Worm (Caenorhabditis elegans) whole organism, L3 larva: ENCODE data around the gene snb-6.

Experiments used
- R02D3.7 ChIP-seq: fragments of 150-350 bp; optimal IDR thresholded peaks from 2 replicates; lab custom pipeline; 2014; ENCODE audit warnings: missing biosample characterization, missing genetic modification characterization
- ZK546.5 ChIP-seq: sonication (generic microtip); optimal IDR thresholded peaks from 2 replicates; lab custom pipeline; 2017; ENCODE audit warnings: missing biosample characterization, missing genetic modification characterization
- aly-2 ChIP-seq: fragments of 150-350 bp; optimal IDR thresholded peaks from 2 replicates; lab custom pipeline; 2014; ENCODE audit warnings: missing biosample characterization, missing genetic modification characterization
- ama-1 ChIP-seq: fragments of 150-350 bp; optimal IDR thresholded peaks from 2 replicates; lab custom pipeline; 2018
- ceh-16 ChIP-seq: sonication (generic microtip); optimal IDR thresholded peaks from 2 replicates; lab custom pipeline; 2017; ENCODE audit warnings: missing biosample characterization, missing genetic modification characterization
- ceh-82 ChIP-seq: fragments of 150-350 bp; optimal IDR thresholded peaks from 2 replicates; lab custom pipeline; 2014; ENCODE audit warnings: missing biosample characterization, missing genetic modification characterization
- ceh-9 ChIP-seq: sonication (generic microtip); optimal IDR thresholded peaks from 2 replicates; lab custom pipeline; 2018; ENCODE audit warnings: missing biosample characterization, missing genetic modification characterization
- daf-12 ChIP-seq: fragments of 150-350 bp; optimal IDR thresholded peaks from 2 replicates; lab custom pipeline; 2014; ENCODE audit warnings: missing biosample characterization, missing genetic modification reagents, missing genetic modification characterization
- egl-27 ChIP-seq: sonication (generic microtip); optimal IDR thresholded peaks from 4 replicates; lab custom pipeline; 2017; ENCODE audit warnings: missing biosample characterization, missing genetic modification reagents, missing genetic modification characterization
- egl-5 ChIP-seq: fragments of 150-350 bp; optimal IDR thresholded peaks from 2 replicates; lab custom pipeline; 2017; ENCODE audit warnings: missing biosample characterization, missing genetic modification reagents, missing genetic modification characterization, inconsistent platforms
- elt-1 ChIP-seq: fragments of 150-350 bp; optimal IDR thresholded peaks from 2 replicates; lab custom pipeline; 2014; ENCODE audit warnings: missing biosample characterization, missing genetic modification characterization
- elt-2 ChIP-seq: sonication (generic microtip); optimal IDR thresholded peaks from 2 replicates; lab custom pipeline; 2016; ENCODE audit warnings: missing genetic modification reagents, mild to moderate bottlenecking, missing genetic modification characterization, missing compliant biosample characterization
- elt-3 ChIP-seq, 3 experiments: fragments of 150-350 bp in 1 of 3; sonication (generic microtip) in 2 of 3; optimal IDR thresholded peaks; 2 replicates in 2 of 3; 4 replicates in 1 of 3; lab custom pipeline; 2014 to 2017; ENCODE audit warnings: missing biosample characterization in 3 of 3, missing genetic modification characterization in 3 of 3
- eor-1 ChIP-seq, 2 experiments: fragments of 150-350 bp; optimal IDR thresholded peaks; 2 replicates each; lab custom pipeline; 2014 to 2018; ENCODE audit warnings: missing biosample characterization in 2 of 2, missing genetic modification characterization in 2 of 2
- fkh-10 ChIP-seq: sonication (generic microtip); optimal IDR thresholded peaks from 2 replicates; lab custom pipeline; 2017; ENCODE audit warnings: missing biosample characterization, missing genetic modification reagents, missing genetic modification characterization
- fkh-2 ChIP-seq: fragments of 150-350 bp; optimal IDR thresholded peaks from 2 replicates; lab custom pipeline; 2014; ENCODE audit warnings: missing biosample characterization, missing genetic modification reagents, missing genetic modification characterization
- fos-1 ChIP-seq: fragments of 150-350 bp; optimal IDR thresholded peaks from 2 replicates; lab custom pipeline; 2014; ENCODE audit warnings: missing biosample characterization, missing genetic modification characterization
- hmg-11 ChIP-seq: sonication (generic microtip); optimal IDR thresholded peaks from 2 replicates; lab custom pipeline; 2016; ENCODE audit warnings: missing genetic modification characterization, missing compliant biosample characterization
- jun-1 ChIP-seq: fragments of 150-350 bp; optimal IDR thresholded peaks from 2 replicates; lab custom pipeline; 2014; ENCODE audit warnings: missing biosample characterization, missing genetic modification reagents, missing genetic modification characterization
- lin-15B ChIP-seq: fragments of 150-350 bp; optimal IDR thresholded peaks from 2 replicates; lab custom pipeline; 2014; ENCODE audit warnings: missing biosample characterization, missing genetic modification characterization
- lsy-12 ChIP-seq: sonication (generic microtip); optimal IDR thresholded peaks from 2 replicates; lab custom pipeline; 2016; ENCODE audit warnings: mild to moderate bottlenecking, missing genetic modification characterization, missing compliant biosample characterization
- mdl-1 ChIP-seq: fragments of 150-350 bp; optimal IDR thresholded peaks from 2 replicates; lab custom pipeline; 2014; ENCODE audit warnings: missing biosample characterization, missing genetic modification characterization
- mml-1 ChIP-seq: fragments of 150-350 bp; sonication (generic microtip); optimal IDR thresholded peaks from 3 replicates; lab custom pipeline; 2014; ENCODE audit warnings: missing biosample characterization, missing genetic modification characterization
- nfya-1 ChIP-seq: sonication (generic microtip); optimal IDR thresholded peaks from 2 replicates; lab custom pipeline; 2017; ENCODE audit warnings: missing genetic modification characterization, mild to moderate bottlenecking, missing compliant biosample characterization, antibody characterized with exemption, moderate library complexity; ENCODE audit not compliant: insufficient read depth
- nhr-11 ChIP-seq: fragments of 150-350 bp; optimal IDR thresholded peaks from 2 replicates; lab custom pipeline; 2014; ENCODE audit warnings: missing biosample characterization, missing genetic modification characterization
- nhr-12 ChIP-seq: fragments of 150-350 bp; optimal IDR thresholded peaks from 2 replicates; lab custom pipeline; 2014; ENCODE audit warnings: missing biosample characterization, missing genetic modification characterization
- nhr-23 ChIP-seq: fragments of 150-350 bp; optimal IDR thresholded peaks from 2 replicates; lab custom pipeline; 2014; ENCODE audit warnings: missing biosample characterization, missing genetic modification reagents, missing genetic modification characterization
- nhr-237 ChIP-seq: fragments of 150-350 bp; optimal IDR thresholded peaks from 2 replicates; lab custom pipeline; 2014; ENCODE audit warnings: missing biosample characterization, missing genetic modification characterization
- nhr-25 ChIP-seq: sonication (generic microtip); optimal IDR thresholded peaks from 2 replicates; lab custom pipeline; 2017; ENCODE audit warnings: missing biosample characterization, missing genetic modification characterization
- nhr-28 ChIP-seq: fragments of 150-350 bp; optimal IDR thresholded peaks from 2 replicates; lab custom pipeline; 2014; ENCODE audit warnings: missing biosample characterization, missing genetic modification characterization
- nhr-43 ChIP-seq: sonication (generic microtip); optimal IDR thresholded peaks from 2 replicates; lab custom pipeline; 2016; ENCODE audit warnings: mild to moderate bottlenecking, missing genetic modification characterization, missing compliant biosample characterization; ENCODE audit not compliant: poor library complexity, severe bottlenecking
- nhr-67 ChIP-seq: fragments of 150-350 bp; optimal IDR thresholded peaks from 2 replicates; lab custom pipeline; 2014; ENCODE audit warnings: missing biosample characterization, missing genetic modification characterization
- nhr-76 ChIP-seq: fragments of 150-350 bp; sonication (generic microtip); optimal IDR thresholded peaks from 5 replicates; lab custom pipeline; 2014; ENCODE audit warnings: missing biosample characterization, missing genetic modification characterization
- nhr-77 ChIP-seq: fragments of 150-350 bp; optimal IDR thresholded peaks from 2 replicates; lab custom pipeline; 2014; ENCODE audit warnings: missing biosample characterization, missing genetic modification characterization
- pha-4 ChIP-seq: fragments of 150-350 bp; optimal IDR thresholded peaks from 2 replicates; lab custom pipeline; 2014; ENCODE audit warnings: missing biosample characterization, missing genetic modification reagents, missing genetic modification characterization
- pqm-1 ChIP-seq: fragments of 150-350 bp; optimal IDR thresholded peaks from 2 replicates; lab custom pipeline; 2017; ENCODE audit warnings: missing biosample characterization, missing genetic modification characterization, inconsistent platforms
- sea-2 ChIP-seq: fragments of 150-350 bp; sonication (generic microtip); optimal IDR thresholded peaks from 4 replicates; lab custom pipeline; 2014; ENCODE audit warnings: missing biosample characterization, missing genetic modification reagents, missing genetic modification characterization
- skn-1 ChIP-seq: fragments of 150-350 bp; optimal IDR thresholded peaks from 2 replicates; lab custom pipeline; 2014; ENCODE audit warnings: missing biosample characterization, missing genetic modification characterization
- snpc-4 ChIP-seq: fragments of 150-350 bp; optimal IDR thresholded peaks from 2 replicates; lab custom pipeline; 2014; ENCODE audit warnings: missing biosample characterization, missing genetic modification characterization
- tbx-2 ChIP-seq: sonication (generic microtip); optimal IDR thresholded peaks from 2 replicates; lab custom pipeline; 2016; ENCODE audit warnings: mild to moderate bottlenecking, missing genetic modification characterization, missing compliant biosample characterization
- unc-39 ChIP-seq: sonication (generic microtip); optimal IDR thresholded peaks from 4 replicates; lab custom pipeline; 2017; ENCODE audit warnings: missing biosample characterization, missing genetic modification characterization
- unc-62 ChIP-seq: fragments of 150-350 bp; sonication (generic microtip); optimal IDR thresholded peaks from 4 replicates; lab custom pipeline; 2014; ENCODE audit warnings: missing biosample characterization, missing genetic modification reagents, missing genetic modification characterization
- zag-1 ChIP-seq: fragments of 150-350 bp; optimal IDR thresholded peaks from 2 replicates; lab custom pipeline; 2014; ENCODE audit warnings: missing biosample characterization, missing genetic modification characterization
- ztf-11 ChIP-seq: fragments of 150-350 bp; optimal IDR thresholded peaks from 2 replicates; lab custom pipeline; 2014; ENCODE audit warnings: missing biosample characterization, missing genetic modification characterization
- ztf-4 ChIP-seq: fragments of 150-350 bp; optimal IDR thresholded peaks from 2 replicates; lab custom pipeline; 2014; ENCODE audit warnings: missing biosample characterization, missing genetic modification characterization

The snb-6 gene

ce11 chrII:8890530-8890929, 31.0 kb upstream of the snb-6 start:
- TF ChIP-seq nhr-11 (tag; lab: Kevin White, UChicago): no peak
- no peak for TF ChIP-seq nhr-12 (tag; lab: Kevin White, UChicago)
- no peak for TF ChIP-seq nhr-67 (tag; lab: Kevin White, UChicago)
- no peak for TF ChIP-seq pha-4 (tag; lab: Kevin White, UChicago)
- no peak for TF ChIP-seq nhr-28
- no peak for TF ChIP-seq lsy-12

ce11 chrII:8890017-8890416, 30.5 kb upstream of the snb-6 start:
- TF ChIP-seq fkh-2 (tag; lab: Kevin White, UChicago) (no peak), tbx-2 (tag; lab: Kevin White, UChicago) (no peak)

ce11 chrII:8889589-8889988, 30.1 kb upstream of the snb-6 start:
- TF ChIP-seq ztf-11 (tag; lab: Kevin White, UChicago): no peak
- TF ChIP-seq elt-1 (tag; lab: Kevin White, UChicago): no peak
- TF ChIP-seq ceh-9 (tag; lab: Kevin White, UChicago): no peak
- no peak for TF ChIP-seq lin-15B (tag; lab: Kevin White, UChicago)
- no peak for TF ChIP-seq daf-12
- no peak for TF ChIP-seq ceh-82 (tag; lab: Kevin White, UChicago)
- peak; percentile 10 for TF ChIP-seq pha-4 (tag; lab: Kevin White, UChicago)
- TF ChIP-seq, all 47 proteins: peak for 1

- TF ChIP-seq nhr-12 (tag; lab: Kevin White, UChicago) (no peak), mdl-1 (tag; lab: Kevin White, UChicago) (no peak), elt-3 (tag; optimal IDR thresholded peaks at IDR 0.05; lab: Kevin White, UChicago) (no peak), skn-1 (tag; lab: Kevin White, UChicago) (no peak), zag-1 (tag; lab: Kevin White, UChicago) (no peak), tbx-2 (tag; lab: Kevin White, UChicago) (no peak), ztf-4 (no peak), ceh-9 (tag; lab: Kevin White, UChicago) (no peak), nhr-67 (tag; lab: Kevin White, UChicago) (no peak), nfya-1 (no peak), egl-5 (tag; lab: Kevin White, UChicago) (no peak), ztf-11 (tag; lab: Kevin White, UChicago) (no peak), ZK546.5 (no peak), aly-2 (tag; lab: Kevin White, UChicago) (no peak), nhr-77 (tag; lab: Kevin White, UChicago) (no peak), nhr-23 (tag; lab: Kevin White, UChicago) (peak; percentile 8), nhr-43 (no peak), elt-1 (tag; lab: Kevin White, UChicago) (no peak), nhr-28 (no peak), nhr-25 (no peak), lsy-12 (no peak), nhr-237 (tag; lab: Kevin White, UChicago) (no peak), hmg-11 (no peak), jun-1 (tag; lab: Kevin White, UChicago) (no peak), sea-2 (no peak), ceh-16 (tag; lab: Kevin White, UChicago) (no peak), unc-62 (GFP tag; lab: Kevin White, UChicago) (no peak), fkh-10 (no peak), unc-39 (tag; lab: Kevin White, UChicago) (no peak), R02D3.7 (tag; lab: Kevin White, UChicago) (no peak), ama-1 (lab: Kevin White, UChicago) (no peak), fkh-2 (tag; lab: Kevin White, UChicago) (no peak), pha-4 (tag; lab: Kevin White, UChicago) (peak; percentile 78), eor-1 (tag; optimal IDR thresholded peaks at IDR 0.05; lab: Kevin White, UChicago) (no peak), mml-1 (tag; lab: Kevin White, UChicago) (no peak), egl-27 (tag; lab: Kevin White, UChicago) (no peak), fos-1 (no peak), lin-15B (tag; lab: Kevin White, UChicago) (peak; percentile 42), pqm-1 (tag; lab: Kevin White, UChicago) (peak; percentile 7), elt-2 (tag; lab: Kevin White, UChicago) (peak; percentile 29), ceh-82 (tag; lab: Kevin White, UChicago) (no peak), nhr-76 (no peak), snpc-4 (tag; lab: Kevin White, UChicago) (no peak)
Measured at ce11 chrII:8884262-8884949, 24.9 kb upstream of the snb-6 start, which contains the start of the genes T07D4.5 and ddx-19. TSS of gene T07D4.5 (minus strand) at chrII:8884332. TSS of gene ddx-19 (plus strand) at chrII:8884899.
